Fruit fly (Drosophila melanogaster) S2 (cell line): ENCODE measurements around the gene CG12069.

Experiments
- CG8478 ChIP-seq: fragments of >200 bp; optimal IDR thresholded peaks from 2 replicates; lab custom pipeline; 2018
- CTCF ChIP-seq, 2 experiments: fragments of >200 bp; optimal IDR thresholded peaks; 2 replicates each; lab custom pipeline; 2018

Gene CG12069

DNA sequence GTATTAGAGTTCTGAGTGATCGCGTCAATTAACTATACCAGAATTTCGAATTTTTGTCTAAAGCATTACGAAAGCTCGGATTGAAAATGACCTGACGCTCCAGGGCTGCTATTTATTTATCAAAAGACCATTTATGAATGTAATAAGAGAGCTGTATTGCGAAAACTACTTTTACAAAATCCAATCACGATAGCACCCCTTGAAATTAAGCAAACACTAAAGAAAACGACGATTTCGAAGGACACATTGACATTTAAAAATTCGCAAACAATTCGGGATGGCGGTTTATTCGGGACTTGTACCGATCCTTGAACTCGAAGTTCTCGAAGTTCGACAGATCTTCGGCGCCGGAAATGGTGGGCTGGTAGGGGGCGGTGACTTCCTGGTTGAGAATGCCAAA, at the start of gene CG12069:
TSS of gene CG12069 (minus strand) at position 101 of the 400 bp plus-strand sequence.
- TF ChIP-seq CTCF (optimal IDR thresholded peaks at IDR 0.05; lab: Kevin White, UChicago): no peak
- no peak for TF ChIP-seq CG8478 (lab: Kevin White, UChicago)

- no peak for TF ChIP-seq CG8478 (lab: Kevin White, UChicago)
Measured at dm6 chr3R:30742580-30742979, 47.3 kb upstream of the CG12069 start, which contains the start of gene CG15543. CG15543 (plus strand) TSS chr3R:30742880.

- TF ChIP-seq CG8478 (lab: Kevin White, UChicago) (no peak), CTCF (optimal IDR thresholded peaks at IDR 0.05; lab: Kevin White, UChicago) (no peak)
Measured at dm6 chr3R:30741371-30741770, 46.1 kb upstream of the CG12069 start.

dm6 chr3R:30735047-30735446, 39.7 kb upstream of the CG12069 start:
- TF ChIP-seq CTCF (optimal IDR thresholded peaks at IDR 0.05; lab: Kevin White, UChicago): no peak
- TF ChIP-seq CG8478 (lab: Kevin White, UChicago): no peak

DNA sequence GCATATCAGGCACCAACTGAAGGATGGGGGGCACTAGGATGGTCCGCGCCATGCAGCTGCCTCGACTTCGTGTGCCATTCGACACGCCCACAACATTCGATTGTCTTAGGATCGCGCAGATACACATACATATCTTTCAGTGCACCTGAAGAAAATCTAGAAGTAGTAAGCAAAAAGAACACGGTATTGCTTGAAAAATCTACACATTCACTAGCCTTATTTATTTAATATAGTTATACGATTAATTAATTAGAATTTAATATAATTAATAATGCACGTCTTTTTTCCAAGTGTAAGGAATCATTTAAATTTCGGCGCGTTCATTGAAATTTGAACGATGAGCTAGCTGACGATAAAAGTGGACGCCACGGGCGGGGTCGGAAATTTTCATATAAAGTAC, 39.3 kb upstream of the CG12069 start:
- TF ChIP-seq CTCF (optimal IDR thresholded peaks at IDR 0.05; lab: Kevin White, UChicago) (no peak), CG8478 (lab: Kevin White, UChicago) (no peak)

- TF ChIP-seq CTCF (optimal IDR thresholded peaks at IDR 0.05; lab: Kevin White, UChicago): no peak
- no peak for TF ChIP-seq CG8478 (lab: Kevin White, UChicago)
Measured at dm6 chr3R:30733081-30733480, 37.8 kb upstream of the CG12069 start.

DNA sequence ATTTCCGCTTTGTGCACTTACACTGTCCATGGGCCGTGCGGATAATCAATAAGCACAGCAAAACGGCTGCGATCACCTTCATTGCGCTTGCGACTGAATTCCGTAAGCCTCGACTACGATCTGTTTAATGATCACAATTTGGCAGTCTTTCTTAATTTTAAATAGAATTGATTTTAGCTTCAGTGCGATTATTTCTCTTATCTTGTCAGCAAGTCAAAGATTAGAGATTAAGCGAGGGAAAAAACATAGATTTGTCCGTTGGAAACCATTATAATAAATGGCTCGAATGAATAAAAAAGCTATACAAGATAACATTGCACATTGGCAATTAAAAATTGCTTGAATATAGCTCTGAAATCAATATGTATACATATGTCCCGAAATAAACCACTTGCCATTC, 35.8 kb upstream of the CG12069 start, which contains the start of gene CG11313:
TSS of gene CG11313 (minus strand) at position 101 of the 400 bp plus-strand sequence.
- no peak for TF ChIP-seq CTCF (optimal IDR thresholded peaks at IDR 0.05; lab: Kevin White, UChicago)
- no peak for TF ChIP-seq CG8478 (lab: Kevin White, UChicago)

- TF ChIP-seq CG8478 (lab: Kevin White, UChicago): no peak
- TF ChIP-seq CTCF (optimal IDR thresholded peaks at IDR 0.05; lab: Kevin White, UChicago): no peak
Measured at dm6 chr3R:30729013-30729412, 33.7 kb upstream of the CG12069 start.

DNA sequence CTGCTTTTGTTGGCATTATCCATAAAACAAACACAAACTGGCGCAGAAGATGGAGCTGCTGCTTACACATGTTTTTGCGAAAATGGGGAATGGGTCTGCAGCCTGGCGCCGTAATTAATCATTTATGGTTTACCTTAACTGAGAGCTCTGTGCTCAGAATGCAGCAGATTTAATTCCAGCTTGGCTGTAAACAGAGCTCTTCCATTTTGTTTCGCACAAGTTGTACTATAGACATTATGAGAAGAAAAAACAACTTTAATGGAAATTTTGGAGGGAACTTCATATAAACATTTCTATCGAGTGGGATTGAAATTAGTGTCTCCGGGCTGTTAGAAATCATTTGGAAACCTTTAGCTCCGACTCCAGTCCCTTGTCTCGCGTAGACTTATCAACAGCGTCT, 30.5 kb upstream of the CG12069 start, which contains the start of gene eIF4H2:
TSS of gene eIF4H2 (plus strand) at position 301 of the 400 bp plus-strand sequence.
- TF ChIP-seq CTCF (optimal IDR thresholded peaks at IDR 0.05; lab: Kevin White, UChicago) (no peak), CG8478 (lab: Kevin White, UChicago) (no peak)

DNA sequence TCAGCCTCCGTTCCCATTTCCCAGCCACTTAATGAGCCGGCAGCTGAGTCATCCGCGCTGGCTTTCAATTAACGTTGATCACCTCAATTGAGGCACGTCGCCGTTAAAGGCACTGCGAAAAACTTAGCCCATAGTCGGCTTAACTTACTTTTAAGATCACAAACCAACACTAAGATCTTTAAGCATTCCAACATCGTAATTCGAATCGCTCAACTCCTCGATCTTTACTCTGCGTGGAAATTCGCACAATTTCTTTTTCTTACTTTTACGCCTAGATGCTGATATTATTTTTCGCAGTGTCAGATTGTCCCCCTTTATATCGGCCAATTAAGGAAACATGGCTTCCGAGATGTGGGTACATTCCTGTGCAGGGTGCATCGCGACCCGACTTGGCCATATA, 27.1 kb upstream of the CG12069 start:
- TF ChIP-seq CTCF (optimal IDR thresholded peaks at IDR 0.05; lab: Kevin White, UChicago): no peak
- TF ChIP-seq CG8478 (lab: Kevin White, UChicago): no peak

dm6 chr3R:30721215-30721862, 26.0 kb upstream of the CG12069 start:
- TF ChIP-seq CG8478 (lab: Kevin White, UChicago): no peak
- no peak for TF ChIP-seq CTCF (optimal IDR thresholded peaks at IDR 0.05; lab: Kevin White, UChicago)

DNA sequence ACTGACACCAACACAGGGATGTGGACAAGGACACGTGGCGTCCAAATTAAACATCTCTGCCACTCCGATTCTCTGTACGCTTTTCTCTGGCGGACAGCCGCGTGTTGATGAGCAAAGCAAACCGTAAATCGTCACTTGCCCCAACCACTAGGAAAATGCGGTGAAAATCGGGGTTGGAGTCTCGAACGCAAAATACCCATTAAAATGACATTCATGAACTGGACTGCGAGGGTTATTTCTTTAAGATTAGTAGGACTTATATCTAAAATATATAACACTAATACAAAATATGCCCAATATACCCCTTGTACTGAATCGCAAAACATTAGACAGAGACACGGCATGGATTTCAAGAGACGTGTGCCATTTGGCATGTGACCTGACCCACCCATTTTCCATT, 23.1 kb upstream of the CG12069 start:
- TF ChIP-seq CTCF (optimal IDR thresholded peaks at IDR 0.05; lab: Kevin White, UChicago) (no peak), CG8478 (lab: Kevin White, UChicago) (no peak)

DNA sequence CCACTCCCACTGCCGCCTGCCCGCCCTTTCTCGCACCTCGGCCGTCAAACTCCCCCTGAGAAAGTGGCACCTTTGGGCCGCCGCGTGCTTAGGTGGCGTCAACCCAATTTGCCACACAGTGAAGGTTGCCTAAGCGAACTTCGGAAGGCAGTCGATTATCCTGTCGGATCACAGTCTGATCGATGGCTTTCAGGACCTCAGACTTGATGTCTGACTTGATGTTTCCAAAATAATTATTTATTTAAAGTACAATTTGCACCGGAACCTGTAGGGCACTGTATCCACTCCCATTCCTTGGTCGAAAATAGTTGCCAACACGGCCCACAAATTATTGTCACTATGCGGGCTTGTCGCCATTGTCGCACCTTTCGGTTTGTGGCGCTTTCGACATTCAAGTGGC, 19.1 kb upstream of the CG12069 start:
- TF ChIP-seq CG8478 (lab: Kevin White, UChicago): no peak
- TF ChIP-seq CTCF (optimal IDR thresholded peaks at IDR 0.05; lab: Kevin White, UChicago): no peak

DNA sequence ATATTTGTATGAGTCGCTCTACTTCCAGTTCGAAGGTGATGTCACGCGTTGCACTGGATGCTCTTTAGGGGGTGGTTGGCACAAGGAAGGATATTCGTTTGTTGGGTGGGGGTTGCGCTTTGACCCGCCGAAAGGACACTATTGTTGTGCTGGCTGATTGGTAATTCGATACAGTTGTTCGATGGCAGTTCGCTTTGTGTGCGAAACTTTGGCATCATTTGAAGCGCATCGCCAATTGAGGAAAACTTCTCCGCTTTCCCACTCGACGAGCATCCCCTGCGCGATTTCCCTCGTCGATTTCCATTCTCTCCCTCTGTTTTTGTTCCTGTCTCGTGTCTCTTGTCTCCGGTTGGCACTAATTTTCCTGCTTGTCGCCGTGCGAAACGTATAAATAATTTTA, 15.1 kb upstream of the CG12069 start:
- TF ChIP-seq CG8478 (lab: Kevin White, UChicago) (no peak), CTCF (optimal IDR thresholded peaks at IDR 0.05; lab: Kevin White, UChicago) (no peak)

DNA sequence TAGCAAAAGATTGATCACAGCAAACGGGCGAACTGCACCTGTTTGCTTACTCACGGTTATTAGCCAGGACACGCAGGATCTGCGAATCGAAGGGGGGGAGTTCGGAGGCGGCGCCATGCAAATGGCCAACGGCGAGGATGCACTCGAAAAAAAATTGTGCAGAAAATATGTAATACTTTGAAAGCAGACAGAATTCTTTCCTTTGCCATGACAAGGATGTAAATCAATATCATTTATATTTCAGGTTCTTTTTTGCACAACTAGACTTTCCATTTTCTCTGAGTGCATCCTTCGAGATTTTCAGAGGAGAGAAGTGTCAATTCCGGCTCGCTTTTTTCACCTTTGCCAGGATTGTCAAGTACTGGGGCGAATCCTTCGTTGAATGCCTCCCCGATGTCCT, 14.0 kb upstream of the CG12069 start:
- TF ChIP-seq CTCF (optimal IDR thresholded peaks at IDR 0.05; lab: Kevin White, UChicago) (no peak), CG8478 (lab: Kevin White, UChicago) (no peak)

dm6 chr3R:30706021-30706420, 10.7 kb upstream of the CG12069 start, which contains the start of gene CG31010:
CG31010 (minus strand) TSS chr3R:30706121.
- TF ChIP-seq CTCF (optimal IDR thresholded peaks at IDR 0.05; lab: Kevin White, UChicago): no peak
- no peak for TF ChIP-seq CG8478 (lab: Kevin White, UChicago)
